Worm (Caenorhabditis elegans) whole organism, L3 larva: ENCODE results near the gene mdt-9.
A peak's percentile ranks its signal among the peaks of the same experiment; 100 is the strongest.

ENCODE experiments used
- R02D3.7 ChIP-seq: fragments of 150-350 bp; optimal IDR thresholded peaks from 2 replicates; lab custom pipeline; 2014; ENCODE audit warnings: missing biosample characterization, missing genetic modification characterization
- ZK546.5 ChIP-seq: sonication (generic microtip); optimal IDR thresholded peaks from 2 replicates; lab custom pipeline; 2017; ENCODE audit warnings: missing biosample characterization, missing genetic modification characterization
- aly-2 ChIP-seq: fragments of 150-350 bp; optimal IDR thresholded peaks from 2 replicates; lab custom pipeline; 2014; ENCODE audit warnings: missing biosample characterization, missing genetic modification characterization
- ceh-16 ChIP-seq: sonication (generic microtip); optimal IDR thresholded peaks from 2 replicates; lab custom pipeline; 2017; ENCODE audit warnings: missing biosample characterization, missing genetic modification characterization
- ceh-28 ChIP-seq: fragments of 150-350 bp; optimal IDR thresholded peaks from 2 replicates; lab custom pipeline; 2014; ENCODE audit warnings: missing biosample characterization, missing genetic modification reagents, missing genetic modification characterization
- ceh-82 ChIP-seq: fragments of 150-350 bp; optimal IDR thresholded peaks from 2 replicates; lab custom pipeline; 2014; ENCODE audit warnings: missing biosample characterization, missing genetic modification characterization
- daf-12 ChIP-seq: fragments of 150-350 bp; optimal IDR thresholded peaks from 2 replicates; lab custom pipeline; 2014; ENCODE audit warnings: missing biosample characterization, missing genetic modification reagents, missing genetic modification characterization
- egl-5 ChIP-seq: fragments of 150-350 bp; optimal IDR thresholded peaks from 2 replicates; lab custom pipeline; 2017; ENCODE audit warnings: missing biosample characterization, missing genetic modification reagents, missing genetic modification characterization, inconsistent platforms
- elt-2 ChIP-seq: sonication (generic microtip); optimal IDR thresholded peaks from 2 replicates; lab custom pipeline; 2016; ENCODE audit warnings: missing genetic modification reagents, mild to moderate bottlenecking, missing genetic modification characterization, missing compliant biosample characterization
- elt-3 ChIP-seq, 3 experiments: fragments of 150-350 bp in 1 of 3; sonication (generic microtip) in 2 of 3; optimal IDR thresholded peaks; 2 replicates in 2 of 3; 4 replicates in 1 of 3; lab custom pipeline; 2014 to 2017; ENCODE audit warnings: missing biosample characterization in 3 of 3, missing genetic modification characterization in 3 of 3
- eor-1 ChIP-seq, 2 experiments: fragments of 150-350 bp; optimal IDR thresholded peaks; 2 replicates each; lab custom pipeline; 2014 to 2018; ENCODE audit warnings: missing biosample characterization in 2 of 2, missing genetic modification characterization in 2 of 2
- fkh-10 ChIP-seq: sonication (generic microtip); optimal IDR thresholded peaks from 2 replicates; lab custom pipeline; 2017; ENCODE audit warnings: missing biosample characterization, missing genetic modification reagents, missing genetic modification characterization
- hmg-11 ChIP-seq: sonication (generic microtip); optimal IDR thresholded peaks from 2 replicates; lab custom pipeline; 2016; ENCODE audit warnings: missing genetic modification characterization, missing compliant biosample characterization
- jun-1 ChIP-seq: fragments of 150-350 bp; optimal IDR thresholded peaks from 2 replicates; lab custom pipeline; 2014; ENCODE audit warnings: missing biosample characterization, missing genetic modification reagents, missing genetic modification characterization
- lin-15B ChIP-seq: fragments of 150-350 bp; optimal IDR thresholded peaks from 2 replicates; lab custom pipeline; 2014; ENCODE audit warnings: missing biosample characterization, missing genetic modification characterization
- lin-39 ChIP-seq: fragments of 150-350 bp; optimal IDR thresholded peaks from 2 replicates; lab custom pipeline; 2018; ENCODE audit warnings: missing biosample characterization, missing genetic modification reagents, missing genetic modification characterization
- mml-1 ChIP-seq: fragments of 150-350 bp; sonication (generic microtip); optimal IDR thresholded peaks from 3 replicates; lab custom pipeline; 2014; ENCODE audit warnings: missing biosample characterization, missing genetic modification characterization
- nfya-1 ChIP-seq: sonication (generic microtip); optimal IDR thresholded peaks from 2 replicates; lab custom pipeline; 2017; ENCODE audit warnings: missing genetic modification characterization, mild to moderate bottlenecking, missing compliant biosample characterization, antibody characterized with exemption, moderate library complexity; ENCODE audit not compliant: insufficient read depth
- nhr-11 ChIP-seq: fragments of 150-350 bp; optimal IDR thresholded peaks from 2 replicates; lab custom pipeline; 2014; ENCODE audit warnings: missing biosample characterization, missing genetic modification characterization
- nhr-23 ChIP-seq: fragments of 150-350 bp; optimal IDR thresholded peaks from 2 replicates; lab custom pipeline; 2014; ENCODE audit warnings: missing biosample characterization, missing genetic modification reagents, missing genetic modification characterization
- nhr-237 ChIP-seq: fragments of 150-350 bp; optimal IDR thresholded peaks from 2 replicates; lab custom pipeline; 2014; ENCODE audit warnings: missing biosample characterization, missing genetic modification characterization
- nhr-25 ChIP-seq: sonication (generic microtip); optimal IDR thresholded peaks from 2 replicates; lab custom pipeline; 2017; ENCODE audit warnings: missing biosample characterization, missing genetic modification characterization
- nhr-28 ChIP-seq: fragments of 150-350 bp; optimal IDR thresholded peaks from 2 replicates; lab custom pipeline; 2014; ENCODE audit warnings: missing biosample characterization, missing genetic modification characterization
- nhr-43 ChIP-seq: sonication (generic microtip); optimal IDR thresholded peaks from 2 replicates; lab custom pipeline; 2016; ENCODE audit warnings: mild to moderate bottlenecking, missing genetic modification characterization, missing compliant biosample characterization; ENCODE audit not compliant: poor library complexity, severe bottlenecking
- nhr-67 ChIP-seq: fragments of 150-350 bp; optimal IDR thresholded peaks from 2 replicates; lab custom pipeline; 2014; ENCODE audit warnings: missing biosample characterization, missing genetic modification characterization
- nhr-76 ChIP-seq: fragments of 150-350 bp; sonication (generic microtip); optimal IDR thresholded peaks from 5 replicates; lab custom pipeline; 2014; ENCODE audit warnings: missing biosample characterization, missing genetic modification characterization
- nhr-77 ChIP-seq: fragments of 150-350 bp; optimal IDR thresholded peaks from 2 replicates; lab custom pipeline; 2014; ENCODE audit warnings: missing biosample characterization, missing genetic modification characterization
- sea-2 ChIP-seq: fragments of 150-350 bp; sonication (generic microtip); optimal IDR thresholded peaks from 4 replicates; lab custom pipeline; 2014; ENCODE audit warnings: missing biosample characterization, missing genetic modification reagents, missing genetic modification characterization
- skn-1 ChIP-seq: fragments of 150-350 bp; optimal IDR thresholded peaks from 2 replicates; lab custom pipeline; 2014; ENCODE audit warnings: missing biosample characterization, missing genetic modification characterization
- snpc-4 ChIP-seq: fragments of 150-350 bp; optimal IDR thresholded peaks from 2 replicates; lab custom pipeline; 2014; ENCODE audit warnings: missing biosample characterization, missing genetic modification characterization
- tbx-2 ChIP-seq: sonication (generic microtip); optimal IDR thresholded peaks from 2 replicates; lab custom pipeline; 2016; ENCODE audit warnings: mild to moderate bottlenecking, missing genetic modification characterization, missing compliant biosample characterization
- unc-39 ChIP-seq: sonication (generic microtip); optimal IDR thresholded peaks from 4 replicates; lab custom pipeline; 2017; ENCODE audit warnings: missing biosample characterization, missing genetic modification characterization
- unc-62 ChIP-seq: fragments of 150-350 bp; sonication (generic microtip); optimal IDR thresholded peaks from 4 replicates; lab custom pipeline; 2014; ENCODE audit warnings: missing biosample characterization, missing genetic modification reagents, missing genetic modification characterization
- zag-1 ChIP-seq: fragments of 150-350 bp; optimal IDR thresholded peaks from 2 replicates; lab custom pipeline; 2014; ENCODE audit warnings: missing biosample characterization, missing genetic modification characterization
- ztf-4 ChIP-seq: fragments of 150-350 bp; optimal IDR thresholded peaks from 2 replicates; lab custom pipeline; 2014; ENCODE audit warnings: missing biosample characterization, missing genetic modification characterization

Gene mdt-9

DNA sequence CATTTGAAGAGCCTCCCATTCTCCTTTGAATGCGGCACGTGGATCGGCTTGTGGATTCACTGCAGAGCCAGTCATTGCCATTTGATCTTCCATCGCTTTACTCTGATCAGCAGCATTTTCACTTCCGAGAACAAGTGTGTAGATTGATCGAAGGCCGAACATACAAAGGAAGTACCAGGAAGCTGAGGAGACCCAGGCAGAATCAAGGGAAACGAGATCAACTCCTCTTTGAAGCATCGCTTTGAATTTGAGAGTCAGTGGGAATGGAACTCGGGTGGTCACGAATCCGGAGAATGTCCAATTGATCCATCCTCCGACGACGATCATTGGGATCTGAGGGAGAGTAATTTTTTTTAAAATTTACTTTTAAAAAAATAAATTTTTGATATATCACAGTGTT is 5.7 kb upstream of the mdt-9 start:
- TF ChIP-seq egl-5 (no peak), R02D3.7 (tag; lab: Kevin White, UChicago) (no peak), ceh-28 (tag; lab: Kevin White, UChicago) (no peak), nfya-1 (tag; lab: Kevin White, UChicago) (no peak), jun-1 (no peak), ZK546.5 (no peak), skn-1 (tag; lab: Kevin White, UChicago) (no peak), ztf-4 (tag; lab: Kevin White, UChicago) (no peak), zag-1 (no peak), nhr-43 (tag; lab: Kevin White, UChicago) (no peak), aly-2 (tag; lab: Kevin White, UChicago) (no peak), mml-1 (tag; lab: Kevin White, UChicago) (no peak), sea-2 (GFP tag; lab: Kevin White, UChicago) (no peak), fkh-10 (GFP tag; lab: Kevin White, UChicago) (no peak), nhr-28 (no peak), nhr-11 (tag; lab: Kevin White, UChicago) (no peak)

DNA sequence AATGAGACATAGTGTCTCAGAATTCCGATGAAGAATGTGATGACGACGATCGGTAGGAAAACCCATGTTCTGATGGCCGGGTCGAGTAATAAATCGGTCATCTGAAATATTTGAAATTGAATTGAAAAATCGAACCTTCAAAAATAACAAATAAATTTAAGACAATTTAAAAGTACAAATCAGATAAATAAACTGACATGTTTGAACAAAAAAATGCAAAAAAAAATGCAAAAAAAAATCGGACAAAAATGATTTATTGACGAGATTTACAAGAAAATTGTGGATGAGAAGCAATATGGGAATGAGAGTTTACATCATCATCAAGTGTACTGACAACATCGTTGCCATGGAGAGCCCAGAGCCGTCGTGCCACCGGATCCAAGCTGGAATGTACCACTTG is 4.4 kb upstream of the mdt-9 start, which contains the start of gene emc-3:
Gene emc-3, minus strand, starts transcription at position 101 of the 400 bp plus-strand sequence.
- no peak for TF ChIP-seq nhr-23
- no peak for TF ChIP-seq snpc-4 (tag; lab: Kevin White, UChicago)
- TF ChIP-seq lin-39 (tag; lab: Kevin White, UChicago), result no peak
- no peak for TF ChIP-seq tbx-2 (tag; lab: Kevin White, UChicago)
- TF ChIP-seq nhr-237, result no peak
- TF ChIP-seq ceh-16 (tag; lab: Kevin White, UChicago), result no peak
- TF ChIP-seq nhr-77 (tag; lab: Kevin White, UChicago), result no peak
- no peak for TF ChIP-seq R02D3.7 (tag; lab: Kevin White, UChicago)
- TF ChIP-seq ZK546.5, result no peak
- no peak for TF ChIP-seq lin-15B (tag; lab: Kevin White, UChicago)
- no peak for TF ChIP-seq eor-1 (tag; optimal IDR thresholded peaks at IDR 0.05; lab: Kevin White, UChicago)
- TF ChIP-seq elt-3 (tag; optimal IDR thresholded peaks at IDR 0.05; lab: Kevin White, UChicago), result no peak
- TF ChIP-seq aly-2 (tag; lab: Kevin White, UChicago), result no peak
- no peak for TF ChIP-seq ceh-82
- no peak for TF ChIP-seq unc-39 (tag; lab: Kevin White, UChicago)
- TF ChIP-seq nhr-25 (tag; lab: Kevin White, UChicago), result no peak
- TF ChIP-seq nhr-76, result no peak
- no peak for TF ChIP-seq egl-5
- TF ChIP-seq nhr-67 (tag; lab: Kevin White, UChicago), result no peak
- TF ChIP-seq, all 47 proteins: peak for 0

DNA sequence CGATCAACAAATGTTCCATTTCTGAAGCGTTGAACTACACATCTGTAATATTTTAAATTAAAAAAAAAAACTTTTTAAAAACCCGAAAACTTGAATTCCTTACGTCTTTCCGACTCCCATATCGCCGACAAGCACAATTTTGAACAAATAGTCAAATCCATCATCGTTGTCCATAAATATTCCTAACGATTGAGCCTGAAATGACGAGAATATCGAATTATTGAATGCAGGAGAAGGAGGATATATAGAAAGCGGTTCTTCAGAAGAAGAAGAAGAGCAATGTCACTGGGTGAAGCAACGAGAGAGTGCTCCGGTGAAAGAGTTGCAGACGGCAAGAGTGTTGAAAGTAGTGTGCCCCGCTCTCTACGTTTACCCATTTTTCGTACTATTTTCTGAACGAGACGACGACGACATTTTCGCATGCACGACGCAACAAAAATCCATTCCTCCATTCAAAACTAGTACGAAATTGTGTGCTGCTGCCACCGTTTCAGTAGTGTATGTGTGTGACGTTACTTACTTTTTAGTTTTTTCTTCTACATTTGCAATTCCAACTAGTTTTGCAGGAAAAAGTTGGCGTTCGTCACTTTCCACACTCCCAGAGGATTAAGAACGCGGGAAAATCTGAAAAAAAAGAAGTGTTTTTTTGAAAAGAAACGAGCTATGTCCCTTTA is 2.3 kb upstream of the mdt-9 start, which contains the start of gene rab-19:
Gene rab-19, minus strand, starts transcription at position 624 of the 674 bp plus-strand sequence.
- TF ChIP-seq hmg-11 (peak; percentile 65), unc-39 (tag; lab: Kevin White, UChicago) (no peak), elt-2 (no peak), ceh-28 (tag; lab: Kevin White, UChicago) (no peak), nfya-1 (tag; lab: Kevin White, UChicago) (peak; percentile 26), lin-39 (tag; lab: Kevin White, UChicago) (peak; percentile 35), lin-15B (tag; lab: Kevin White, UChicago) (peak; percentile 13), unc-62 (GFP tag; lab: Kevin White, UChicago) (no peak), daf-12 (tag; lab: Kevin White, UChicago) (no peak), nhr-43 (tag; lab: Kevin White, UChicago) (no peak)
- TF ChIP-seq, all 47 proteins: peak for 4

DNA sequence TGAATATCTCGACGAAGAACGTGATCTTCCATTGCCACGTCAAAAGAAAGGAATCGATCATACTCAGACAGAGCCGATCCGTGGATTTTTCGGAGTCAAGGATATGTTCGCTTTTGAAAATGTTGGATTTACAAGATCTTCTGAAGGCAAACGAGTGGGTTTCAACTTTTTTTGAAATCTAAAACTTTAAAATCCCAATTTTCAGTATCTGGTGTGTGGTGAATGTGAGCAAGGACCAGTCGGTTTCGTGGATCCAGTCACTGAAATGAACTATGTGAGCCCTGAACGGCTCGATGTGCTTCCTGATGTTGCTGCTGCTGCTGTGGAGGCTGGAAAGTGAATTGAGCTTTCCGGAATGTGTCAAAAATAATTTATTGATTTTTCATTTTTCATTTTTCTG is 723 bp downstream of the mdt-9 start, which contains the start of gene lsm-3:
Gene lsm-3, plus strand, starts transcription at position 301 of the 400 bp plus-strand sequence.
- TF ChIP-seq zag-1 (no peak), aly-2 (tag; lab: Kevin White, UChicago) (no peak), tbx-2 (tag; lab: Kevin White, UChicago) (no peak), nhr-67 (tag; lab: Kevin White, UChicago) (no peak), nhr-237 (no peak), nhr-25 (tag; lab: Kevin White, UChicago) (no peak), lin-39 (tag; lab: Kevin White, UChicago) (no peak), elt-3 (tag; optimal IDR thresholded peaks at IDR 0.05; lab: Kevin White, UChicago) (no peak), mml-1 (tag; lab: Kevin White, UChicago) (no peak), egl-5 (no peak)
